Worm (Caenorhabditis elegans) whole organism, L4 larva: ENCODE data around the gene npr-40.

Source experiments
- F44E2.7 ChIP-seq: fragments of 200-800 bp; sonication (Bioruptor generic); IDR thresholded peaks from 2 replicates; pipeline ENCODE4 v2.1.2; 2022; ENCODE audit warnings: missing genetic modification characterization, missing compliant biosample characterization
- ama-1 ChIP-seq: fragments of 150-350 bp; optimal IDR thresholded peaks from 2 replicates; lab custom pipeline; 2014; ENCODE audit warnings: inconsistent platforms, mixed read lengths
- ceh-82 ChIP-seq: sonication (generic microtip); optimal IDR thresholded peaks from 2 replicates; lab custom pipeline; 2017; ENCODE audit warnings: missing biosample characterization, missing genetic modification characterization
- daf-12 ChIP-seq: fragments of 150-350 bp; optimal IDR thresholded peaks from 2 replicates; lab custom pipeline; 2014; ENCODE audit warnings: missing biosample characterization, missing genetic modification reagents, missing genetic modification characterization
- dpl-1 ChIP-seq: fragments of 150-350 bp; optimal IDR thresholded peaks from 2 replicates; lab custom pipeline; 2014; ENCODE audit warnings: missing biosample characterization, missing genetic modification reagents, missing genetic modification characterization
- jun-1 ChIP-seq: fragments of 150-350 bp; optimal IDR thresholded peaks from 2 replicates; lab custom pipeline; 2014; ENCODE audit warnings: missing biosample characterization, missing genetic modification reagents, missing genetic modification characterization
- lin-13 ChIP-seq: fragments of 150-350 bp; optimal IDR thresholded peaks from 2 replicates; lab custom pipeline; 2014; ENCODE audit warnings: missing biosample characterization, missing genetic modification reagents, missing genetic modification characterization
- lir-3 ChIP-seq: sonication (generic microtip); optimal IDR thresholded peaks from 2 replicates; lab custom pipeline; 2016; ENCODE audit warnings: mild to moderate bottlenecking, missing genetic modification characterization, missing compliant biosample characterization
- mxl-3 ChIP-seq: fragments of 200-800 bp; sonication (Bioruptor generic); optimal IDR thresholded peaks from 2 replicates; lab custom pipeline; 2018; ENCODE audit warnings: mild to moderate bottlenecking, missing genetic modification characterization, missing compliant biosample characterization
- nhr-237 ChIP-seq: sonication (generic microtip); optimal IDR thresholded peaks from 2 replicates; lab custom pipeline; 2017; ENCODE audit warnings: missing biosample characterization, missing genetic modification characterization
- nhr-77 ChIP-seq: fragments of 150-350 bp; optimal IDR thresholded peaks from 2 replicates; lab custom pipeline; 2014; ENCODE audit warnings: missing biosample characterization, missing genetic modification characterization
- sdz-12 ChIP-seq: fragments of 200-800 bp; sonication (Bioruptor generic); optimal IDR thresholded peaks from 2 replicates; lab custom pipeline; 2018; ENCODE audit warnings: mild to moderate bottlenecking, missing genetic modification characterization, missing compliant biosample characterization
- snpc-1.2 ChIP-seq: fragments of 200-800 bp; sonication (Bioruptor generic); IDR thresholded peaks from 2 replicates; pipeline ENCODE4 v1.3.6; 2022; ENCODE audit warnings: missing genetic modification reagents, missing genetic modification characterization, missing compliant biosample characterization
- ztf-7 ChIP-seq: fragments of 150-350 bp; optimal IDR thresholded peaks from 2 replicates; lab custom pipeline; 2014; ENCODE audit warnings: missing biosample characterization, missing genetic modification characterization

ce11 chrX:14875668-14876067 is 43.0 kb upstream of the npr-40 start, which contains the start of gene sssh-1:
- TF ChIP-seq sdz-12 (no peak), dpl-1 (GFP tag; lab: Kevin White, UChicago) (no peak), ama-1 (lab: Kevin White, UChicago) (no peak), ceh-82 (tag; lab: Kevin White, UChicago) (no peak), daf-12 (tag; lab: Kevin White, UChicago) (no peak), lir-3 (tag; lab: Kevin White, UChicago) (no peak), F44E2.7 (GFP tag; lab: Robert Waterston, UW) (no peak), lin-13 (no peak), mxl-3 (GFP tag; lab: Kevin White, UChicago) (no peak), nhr-237 (tag; lab: Kevin White, UChicago) (no peak), nhr-77 (no peak), snpc-1.2 (GFP tag; lab: Robert Waterston, UW) (no peak), ztf-7 (tag; lab: Kevin White, UChicago) (no peak), jun-1 (tag; lab: Kevin White, UChicago) (no peak)
